Worm (Caenorhabditis elegans) whole organism, L3 larva: ENCODE data around the gene pmk-2.
A peak's percentile ranks its signal among the peaks of the same experiment; 100 is the strongest.

ENCODE experiments used
- R02D3.7 ChIP-seq: fragments of 150-350 bp; optimal IDR thresholded peaks from 2 replicates; lab custom pipeline; 2014; ENCODE audit warnings: missing biosample characterization, missing genetic modification characterization
- ama-1 ChIP-seq: fragments of 150-350 bp; optimal IDR thresholded peaks from 2 replicates; lab custom pipeline; 2018
- ceh-16 ChIP-seq: sonication (generic microtip); optimal IDR thresholded peaks from 2 replicates; lab custom pipeline; 2017; ENCODE audit warnings: missing biosample characterization, missing genetic modification characterization
- ceh-28 ChIP-seq: fragments of 150-350 bp; optimal IDR thresholded peaks from 2 replicates; lab custom pipeline; 2014; ENCODE audit warnings: missing biosample characterization, missing genetic modification reagents, missing genetic modification characterization
- ceh-82 ChIP-seq: fragments of 150-350 bp; optimal IDR thresholded peaks from 2 replicates; lab custom pipeline; 2014; ENCODE audit warnings: missing biosample characterization, missing genetic modification characterization
- ceh-9 ChIP-seq: sonication (generic microtip); optimal IDR thresholded peaks from 2 replicates; lab custom pipeline; 2018; ENCODE audit warnings: missing biosample characterization, missing genetic modification characterization
- daf-12 ChIP-seq: fragments of 150-350 bp; optimal IDR thresholded peaks from 2 replicates; lab custom pipeline; 2014; ENCODE audit warnings: missing biosample characterization, missing genetic modification reagents, missing genetic modification characterization
- egl-27 ChIP-seq: sonication (generic microtip); optimal IDR thresholded peaks from 4 replicates; lab custom pipeline; 2017; ENCODE audit warnings: missing biosample characterization, missing genetic modification reagents, missing genetic modification characterization
- elt-1 ChIP-seq: fragments of 150-350 bp; optimal IDR thresholded peaks from 2 replicates; lab custom pipeline; 2014; ENCODE audit warnings: missing biosample characterization, missing genetic modification characterization
- elt-2 ChIP-seq: sonication (generic microtip); optimal IDR thresholded peaks from 2 replicates; lab custom pipeline; 2016; ENCODE audit warnings: missing genetic modification reagents, mild to moderate bottlenecking, missing genetic modification characterization, missing compliant biosample characterization
- elt-3 ChIP-seq, 3 experiments: fragments of 150-350 bp in 1 of 3; sonication (generic microtip) in 2 of 3; optimal IDR thresholded peaks; 2 replicates in 2 of 3; 4 replicates in 1 of 3; lab custom pipeline; 2014 to 2017; ENCODE audit warnings: missing biosample characterization in 3 of 3, missing genetic modification characterization in 3 of 3
- eor-1 ChIP-seq, 2 experiments: fragments of 150-350 bp; optimal IDR thresholded peaks; 2 replicates each; lab custom pipeline; 2014 to 2018; ENCODE audit warnings: missing biosample characterization in 2 of 2, missing genetic modification characterization in 2 of 2
- fkh-10 ChIP-seq: sonication (generic microtip); optimal IDR thresholded peaks from 2 replicates; lab custom pipeline; 2017; ENCODE audit warnings: missing biosample characterization, missing genetic modification reagents, missing genetic modification characterization
- fkh-2 ChIP-seq: fragments of 150-350 bp; optimal IDR thresholded peaks from 2 replicates; lab custom pipeline; 2014; ENCODE audit warnings: missing biosample characterization, missing genetic modification reagents, missing genetic modification characterization
- fos-1 ChIP-seq: fragments of 150-350 bp; optimal IDR thresholded peaks from 2 replicates; lab custom pipeline; 2014; ENCODE audit warnings: missing biosample characterization, missing genetic modification characterization
- hmg-11 ChIP-seq: sonication (generic microtip); optimal IDR thresholded peaks from 2 replicates; lab custom pipeline; 2016; ENCODE audit warnings: missing genetic modification characterization, missing compliant biosample characterization
- jun-1 ChIP-seq: fragments of 150-350 bp; optimal IDR thresholded peaks from 2 replicates; lab custom pipeline; 2014; ENCODE audit warnings: missing biosample characterization, missing genetic modification reagents, missing genetic modification characterization
- lin-15B ChIP-seq: fragments of 150-350 bp; optimal IDR thresholded peaks from 2 replicates; lab custom pipeline; 2014; ENCODE audit warnings: missing biosample characterization, missing genetic modification characterization
- lin-39 ChIP-seq: fragments of 150-350 bp; optimal IDR thresholded peaks from 2 replicates; lab custom pipeline; 2018; ENCODE audit warnings: missing biosample characterization, missing genetic modification reagents, missing genetic modification characterization
- nfya-1 ChIP-seq: sonication (generic microtip); optimal IDR thresholded peaks from 2 replicates; lab custom pipeline; 2017; ENCODE audit warnings: missing genetic modification characterization, mild to moderate bottlenecking, missing compliant biosample characterization, antibody characterized with exemption, moderate library complexity; ENCODE audit not compliant: insufficient read depth
- nhr-11 ChIP-seq: fragments of 150-350 bp; optimal IDR thresholded peaks from 2 replicates; lab custom pipeline; 2014; ENCODE audit warnings: missing biosample characterization, missing genetic modification characterization
- nhr-23 ChIP-seq: fragments of 150-350 bp; optimal IDR thresholded peaks from 2 replicates; lab custom pipeline; 2014; ENCODE audit warnings: missing biosample characterization, missing genetic modification reagents, missing genetic modification characterization
- nhr-237 ChIP-seq: fragments of 150-350 bp; optimal IDR thresholded peaks from 2 replicates; lab custom pipeline; 2014; ENCODE audit warnings: missing biosample characterization, missing genetic modification characterization
- nhr-25 ChIP-seq: sonication (generic microtip); optimal IDR thresholded peaks from 2 replicates; lab custom pipeline; 2017; ENCODE audit warnings: missing biosample characterization, missing genetic modification characterization
- nhr-43 ChIP-seq: sonication (generic microtip); optimal IDR thresholded peaks from 2 replicates; lab custom pipeline; 2016; ENCODE audit warnings: mild to moderate bottlenecking, missing genetic modification characterization, missing compliant biosample characterization; ENCODE audit not compliant: poor library complexity, severe bottlenecking
- nhr-76 ChIP-seq: fragments of 150-350 bp; sonication (generic microtip); optimal IDR thresholded peaks from 5 replicates; lab custom pipeline; 2014; ENCODE audit warnings: missing biosample characterization, missing genetic modification characterization
- nhr-77 ChIP-seq: fragments of 150-350 bp; optimal IDR thresholded peaks from 2 replicates; lab custom pipeline; 2014; ENCODE audit warnings: missing biosample characterization, missing genetic modification characterization
- pha-4 ChIP-seq: fragments of 150-350 bp; optimal IDR thresholded peaks from 2 replicates; lab custom pipeline; 2014; ENCODE audit warnings: missing biosample characterization, missing genetic modification reagents, missing genetic modification characterization
- pqm-1 ChIP-seq: fragments of 150-350 bp; optimal IDR thresholded peaks from 2 replicates; lab custom pipeline; 2017; ENCODE audit warnings: missing biosample characterization, missing genetic modification characterization, inconsistent platforms
- sea-2 ChIP-seq: fragments of 150-350 bp; sonication (generic microtip); optimal IDR thresholded peaks from 4 replicates; lab custom pipeline; 2014; ENCODE audit warnings: missing biosample characterization, missing genetic modification reagents, missing genetic modification characterization
- snpc-4 ChIP-seq: fragments of 150-350 bp; optimal IDR thresholded peaks from 2 replicates; lab custom pipeline; 2014; ENCODE audit warnings: missing biosample characterization, missing genetic modification characterization
- unc-62 ChIP-seq: fragments of 150-350 bp; sonication (generic microtip); optimal IDR thresholded peaks from 4 replicates; lab custom pipeline; 2014; ENCODE audit warnings: missing biosample characterization, missing genetic modification reagents, missing genetic modification characterization
- zag-1 ChIP-seq: fragments of 150-350 bp; optimal IDR thresholded peaks from 2 replicates; lab custom pipeline; 2014; ENCODE audit warnings: missing biosample characterization, missing genetic modification characterization
- ztf-4 ChIP-seq: fragments of 150-350 bp; optimal IDR thresholded peaks from 2 replicates; lab custom pipeline; 2014; ENCODE audit warnings: missing biosample characterization, missing genetic modification characterization

pmk-2 gene

ce11 chrIV:8126902-8127301 is 16.4 kb upstream of the pmk-2 start, which contains the start of gene ceph-41:
Gene ceph-41 (plus strand): TSS chrIV:8127202.
- TF ChIP-seq R02D3.7 (no peak), ztf-4 (no peak), fos-1 (tag; lab: Kevin White, UChicago) (no peak), zag-1 (tag; lab: Kevin White, UChicago) (no peak), sea-2 (GFP tag; lab: Kevin White, UChicago) (no peak), daf-12 (tag; lab: Kevin White, UChicago) (no peak), unc-62 (GFP tag; lab: Kevin White, UChicago) (no peak), pha-4 (tag; lab: Kevin White, UChicago) (no peak), ceh-16 (tag; lab: Kevin White, UChicago) (no peak), nhr-11 (tag; lab: Kevin White, UChicago) (no peak)

- TF ChIP-seq daf-12 (tag; lab: Kevin White, UChicago) (no peak), elt-3 (tag; optimal IDR thresholded peaks at IDR 0.05; lab: Kevin White, UChicago) (no peak)
Measured at ce11 chrIV:8127430-8127829, 15.9 kb upstream of the pmk-2 start.

- TF ChIP-seq pha-4 (tag; lab: Kevin White, UChicago) (no peak), snpc-4 (tag; lab: Kevin White, UChicago) (peak; percentile 12), nfya-1 (tag; lab: Kevin White, UChicago) (peak; percentile 11)
Measured at ce11 chrIV:8130131-8130611, 13.1 kb upstream of the pmk-2 start, which contains the start of the genes ndub-11 and moc-3. Gene ndub-11 (minus strand): TSS chrIV:8130231. Gene moc-3 (plus strand): TSS chrIV:8130561.

ce11 chrIV:8133536-8133935 is 9.8 kb upstream of the pmk-2 start, which contains the start of gene sph-1:
Gene sph-1 (minus strand): TSS chrIV:8133558.
- peak; percentile 25 for TF ChIP-seq nfya-1 (tag; lab: Kevin White, UChicago)
- TF ChIP-seq nhr-43 (tag; lab: Kevin White, UChicago) = peak; percentile 47
- TF ChIP-seq pha-4 (tag; lab: Kevin White, UChicago) = peak; percentile 94
- TF ChIP-seq nhr-23 (tag; lab: Kevin White, UChicago) = peak; percentile 36
- peak; percentile 59 for TF ChIP-seq ceh-28 (tag; lab: Kevin White, UChicago)
- no peak for TF ChIP-seq elt-1 (tag; lab: Kevin White, UChicago)
- TF ChIP-seq egl-27 = peak; percentile 55
- no peak for TF ChIP-seq fkh-2 (tag; lab: Kevin White, UChicago)
- TF ChIP-seq elt-2 (tag; lab: Kevin White, UChicago) = peak; percentile 73
- no peak for TF ChIP-seq sea-2 (GFP tag; lab: Kevin White, UChicago)
- TF ChIP-seq jun-1 (tag; lab: Kevin White, UChicago) = peak; percentile 21
- TF ChIP-seq pqm-1 (tag; lab: Kevin White, UChicago) = peak; percentile 55
- TF ChIP-seq hmg-11 (tag; lab: Kevin White, UChicago) = no peak
- TF ChIP-seq, all 47 proteins: peak for 9

- TF ChIP-seq lin-15B (tag; lab: Kevin White, UChicago) = peak; percentile 88
- TF ChIP-seq nhr-76 = no peak
- TF ChIP-seq snpc-4 (tag; lab: Kevin White, UChicago) = peak; percentile 71
- TF ChIP-seq hmg-11 (tag; lab: Kevin White, UChicago) = peak; percentile 71
- peak; percentile 53 for TF ChIP-seq nhr-23 (tag; lab: Kevin White, UChicago)
- peak; percentile 49 for TF ChIP-seq elt-2 (tag; lab: Kevin White, UChicago)
- no peak for TF ChIP-seq nhr-237 (tag; lab: Kevin White, UChicago)
- peak; percentile 39 for TF ChIP-seq pqm-1 (tag; lab: Kevin White, UChicago)
- no peak for TF ChIP-seq nhr-77 (tag; lab: Kevin White, UChicago)
- no peak for TF ChIP-seq ceh-82 (tag; lab: Kevin White, UChicago)
- TF ChIP-seq pha-4 (tag; lab: Kevin White, UChicago) = peak; percentile 75
- TF ChIP-seq daf-12 (tag; lab: Kevin White, UChicago) = no peak
- no peak for TF ChIP-seq fkh-10 (GFP tag; lab: Kevin White, UChicago)
- TF ChIP-seq nfya-1 (tag; lab: Kevin White, UChicago) = peak; percentile 72
- TF ChIP-seq ama-1 = no peak
- no peak for TF ChIP-seq fos-1 (tag; lab: Kevin White, UChicago)
- no peak for TF ChIP-seq elt-3 (tag; optimal IDR thresholded peaks at IDR 0.05; lab: Kevin White, UChicago)
- no peak for TF ChIP-seq ceh-9 (tag; lab: Kevin White, UChicago)
- no peak for TF ChIP-seq elt-1 (tag; lab: Kevin White, UChicago)
- TF ChIP-seq lin-39 (tag; lab: Kevin White, UChicago) = peak; percentile 70
- TF ChIP-seq zag-1 (tag; lab: Kevin White, UChicago) = no peak
- TF ChIP-seq eor-1 (tag; optimal IDR thresholded peaks at IDR 0.05; lab: Kevin White, UChicago) = no peak
- peak; percentile 55 for TF ChIP-seq nhr-25 (tag; lab: Kevin White, UChicago)
Measured at ce11 chrIV:8136005-8136512, 7.2 kb upstream of the pmk-2 start, which contains the start of the genes isp-1 and islo-1. Gene isp-1 (minus strand): TSS chrIV:8136055. Gene islo-1 (plus strand): TSS chrIV:8136389.
